Fruit fly (Drosophila melanogaster) Kc167 (cell line): ENCODE results near the gene CG33286.

Source experiments
- insv ChIP-seq: fragments of >200 bp; optimal IDR thresholded peaks from 3 replicates; lab custom pipeline; 2018; ENCODE audit warnings: missing external identifiers
- psq ChIP-seq: fragments of >200 bp; optimal IDR thresholded peaks from 2 replicates; lab custom pipeline; 2017; ENCODE audit warnings: missing external identifiers

DNA sequence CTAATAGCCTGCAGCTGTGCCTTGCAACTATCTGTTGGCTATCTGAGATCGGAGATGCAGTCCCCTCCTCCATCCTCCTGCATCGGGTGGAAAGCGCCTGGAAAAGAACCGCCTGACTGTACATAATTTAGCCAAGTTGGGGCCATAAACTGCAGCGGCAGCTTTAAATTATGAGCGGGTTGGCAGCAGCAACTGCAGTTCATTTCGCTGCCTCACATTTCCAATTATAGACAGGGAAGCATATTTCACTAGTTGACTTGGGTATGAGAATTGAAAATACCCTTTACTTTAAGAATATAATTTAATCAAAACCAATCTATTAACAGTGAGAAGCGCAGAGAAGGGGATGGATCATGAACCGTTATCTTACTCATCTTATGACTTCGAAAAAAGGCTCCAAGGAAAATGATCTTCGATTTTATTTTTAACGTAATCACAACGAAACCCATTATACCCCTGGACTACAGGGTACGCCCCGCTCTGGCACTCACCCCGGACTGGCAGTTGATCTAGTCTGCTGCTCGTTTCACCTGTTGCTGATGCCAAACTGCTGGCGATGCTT, 51.4 kb downstream of the CG33286 start:
- TF ChIP-seq psq (lab: Kevin White, UChicago) (no peak), insv (lab: Kevin White, UChicago) (no peak)
